Worm (Caenorhabditis elegans) whole organism, L2 larva: Measurements from ENCODE around the gene ncx-8.

Experiments
- ama-1 ChIP-seq: fragments of 150-350 bp; optimal IDR thresholded peaks from 2 replicates; lab custom pipeline; 2018; ENCODE audit warnings: inconsistent platforms
- blmp-1 ChIP-seq: sonication (generic microtip); optimal IDR thresholded peaks from 2 replicates; lab custom pipeline; 2017; ENCODE audit warnings: missing genetic modification characterization, mild to moderate bottlenecking, missing compliant biosample characterization, antibody characterized with exemption, moderate library complexity; ENCODE audit not compliant: insufficient read depth
- ceh-16 ChIP-seq: fragments of 150-350 bp; optimal IDR thresholded peaks from 2 replicates; lab custom pipeline; 2014; ENCODE audit warnings: missing biosample characterization, missing genetic modification characterization
- ceh-82 ChIP-seq: fragments of 150-350 bp; optimal IDR thresholded peaks from 2 replicates; lab custom pipeline; 2014; ENCODE audit warnings: missing biosample characterization, missing genetic modification characterization
- crh-2 ChIP-seq: sonication (generic microtip); optimal IDR thresholded peaks from 2 replicates; lab custom pipeline; 2017; ENCODE audit warnings: missing biosample characterization, missing genetic modification characterization
- egl-27 ChIP-seq: sonication (generic microtip); optimal IDR thresholded peaks from 3 replicates; lab custom pipeline; 2017; ENCODE audit warnings: missing biosample characterization, missing genetic modification reagents, missing genetic modification characterization
- elt-1 ChIP-seq: fragments of 150-350 bp; optimal IDR thresholded peaks from 2 replicates; lab custom pipeline; 2014; ENCODE audit warnings: missing biosample characterization, missing genetic modification characterization
- fos-1 ChIP-seq: fragments of 150-350 bp; optimal IDR thresholded peaks from 2 replicates; lab custom pipeline; 2014; ENCODE audit warnings: missing biosample characterization, missing genetic modification characterization
- lin-39 ChIP-seq: fragments of 150-350 bp; optimal IDR thresholded peaks from 2 replicates; lab custom pipeline; 2014; ENCODE audit warnings: missing biosample characterization, missing genetic modification reagents, missing genetic modification characterization
- lsy-2 ChIP-seq, 2 experiments: fragments of 150-350 bp in 1 of 2; sonication (generic microtip) in 1 of 2; optimal IDR thresholded peaks; 2 replicates each; lab custom pipeline; 2014 to 2017; ENCODE audit warnings: missing biosample characterization in 2 of 2, missing genetic modification characterization in 2 of 2
- mbf-1 ChIP-seq: sonication (generic microtip); optimal IDR thresholded peaks from 2 replicates; lab custom pipeline; 2017; ENCODE audit warnings: missing biosample characterization, missing genetic modification characterization
- nhr-10 ChIP-seq: sonication (generic microtip); optimal IDR thresholded peaks from 2 replicates; lab custom pipeline; 2017; ENCODE audit warnings: missing biosample characterization, missing genetic modification characterization
- nhr-21 ChIP-seq: fragments of 150-350 bp; optimal IDR thresholded peaks from 2 replicates; lab custom pipeline; 2014; ENCODE audit warnings: missing biosample characterization, missing genetic modification characterization
- nhr-237 ChIP-seq: fragments of 150-350 bp; optimal IDR thresholded peaks from 2 replicates; lab custom pipeline; 2014; ENCODE audit warnings: missing biosample characterization, missing genetic modification characterization
- sma-3 ChIP-seq: sonication (generic microtip); optimal IDR thresholded peaks from 2 replicates; lab custom pipeline; 2016; ENCODE audit warnings: missing genetic modification reagents, missing genetic modification characterization, missing compliant biosample characterization
- snpc-4 ChIP-seq: fragments of 150-350 bp; optimal IDR thresholded peaks from 2 replicates; lab custom pipeline; 2014; ENCODE audit warnings: missing biosample characterization, missing genetic modification characterization
- unc-39 ChIP-seq: fragments of 150-350 bp; optimal IDR thresholded peaks from 2 replicates; lab custom pipeline; 2014; ENCODE audit warnings: missing biosample characterization, missing genetic modification characterization
- zag-1 ChIP-seq: fragments of 150-350 bp; optimal IDR thresholded peaks from 2 replicates; lab custom pipeline; 2014; ENCODE audit warnings: missing biosample characterization, missing genetic modification characterization

The ncx-8 gene

ce11 chrV:4937337-4937736, 49.7 kb downstream of the ncx-8 start:
- no peak for TF ChIP-seq ceh-16 (tag; lab: Kevin White, UChicago)
- no peak for TF ChIP-seq fos-1 (tag; lab: Kevin White, UChicago)
- no peak for TF ChIP-seq blmp-1 (tag; lab: Kevin White, UChicago)
- no peak for TF ChIP-seq lin-39 (tag; lab: Kevin White, UChicago)
- TF ChIP-seq unc-39 (tag; lab: Kevin White, UChicago) = no peak
- no peak for TF ChIP-seq crh-2
- no peak for TF ChIP-seq nhr-21 (tag; lab: Kevin White, UChicago)
- TF ChIP-seq zag-1 = no peak
- TF ChIP-seq ama-1 (lab: Kevin White, UChicago) = no peak
- no peak for TF ChIP-seq sma-3 (GFP tag; lab: Kevin White, UChicago)

ce11 chrV:4935096-4935495, 51.9 kb downstream of the ncx-8 start:
- TF ChIP-seq crh-2 (no peak), fos-1 (tag; lab: Kevin White, UChicago) (peak; percentile 30), snpc-4 (no peak), ceh-82 (tag; lab: Kevin White, UChicago) (no peak), nhr-10 (tag; lab: Kevin White, UChicago) (no peak)
- TF ChIP-seq, all 48 proteins: peak for 1

DNA sequence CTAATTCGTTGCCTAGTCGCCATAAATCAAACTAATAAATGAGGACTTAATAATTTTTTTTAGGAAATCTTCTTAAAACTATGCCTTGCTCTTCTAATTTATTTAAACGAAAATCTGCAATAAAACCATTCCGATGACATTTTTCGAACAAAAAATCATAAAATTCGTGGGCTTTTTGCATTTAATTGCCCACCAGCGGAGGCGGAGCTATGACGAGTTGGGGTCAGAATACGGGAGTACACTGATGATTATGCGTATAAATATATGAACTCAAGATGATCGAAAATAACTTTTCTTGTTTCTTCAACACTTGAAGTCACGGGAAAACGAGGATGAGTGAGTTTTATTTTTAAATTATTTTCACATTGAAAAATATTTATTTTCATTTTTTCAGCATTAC, 52.6 kb downstream of the ncx-8 start, which contains the start of gene catp-2:
TSS of gene catp-2 (plus strand) at position 301 of the 400 bp plus-strand sequence.
- no peak for TF ChIP-seq blmp-1 (tag; lab: Kevin White, UChicago)
- no peak for TF ChIP-seq nhr-237 (tag; lab: Kevin White, UChicago)
- no peak for TF ChIP-seq egl-27 (tag; lab: Kevin White, UChicago)
- TF ChIP-seq elt-1 = no peak
- TF ChIP-seq lsy-2 (tag; optimal IDR thresholded peaks at IDR 0.05; lab: Kevin White, UChicago) = no peak
- no peak for TF ChIP-seq mbf-1
- no peak for TF ChIP-seq fos-1 (tag; lab: Kevin White, UChicago)
